Worm (Caenorhabditis elegans) whole organism, midembryonic: ENCODE results near the gene pkd-2.

ENCODE experiments used
- T22C8.4 ChIP-seq: fragments of 200-800 bp; sonication (Bioruptor generic); IDR thresholded peaks from 2 replicates; pipeline ENCODE4 v1.3.6; 2022; ENCODE audit warnings: missing genetic modification characterization, missing compliant biosample characterization
- cog-1 ChIP-seq: sonication (generic microtip); optimal IDR thresholded peaks from 2 replicates; lab custom pipeline; 2016; ENCODE audit warnings: missing genetic modification characterization, missing compliant biosample characterization
- flt-1 ChIP-seq: fragments of 200-800 bp; sonication (Bioruptor generic); IDR thresholded peaks from 2 replicates; pipeline ENCODE4 v1.3.6; 2022; ENCODE audit warnings: missing genetic modification characterization, missing compliant biosample characterization
- klf-2 ChIP-seq: fragments of 200-800 bp; sonication (Bioruptor generic); conservative IDR thresholded peaks from 2 replicates; pipeline ENCODE4 v1.3.6; 2022; ENCODE audit warnings: missing genetic modification reagents, missing genetic modification characterization, missing compliant biosample characterization
- med-1 ChIP-seq: sonication (generic microtip); optimal IDR thresholded peaks from 2 replicates; lab custom pipeline; 2017; ENCODE audit warnings: missing genetic modification characterization, mild to moderate bottlenecking, missing compliant biosample characterization, antibody characterized with exemption, missing genetic modification reagents; ENCODE audit not compliant: insufficient read depth
- ref-1 ChIP-seq: fragments of 200-800 bp; sonication (Bioruptor generic); conservative IDR thresholded peaks from 2 replicates; pipeline ENCODE4 v1.3.6; 2022; ENCODE audit warnings: missing genetic modification reagents, missing genetic modification characterization, missing compliant biosample characterization
- tab-1 ChIP-seq: fragments of 200-800 bp; sonication (Bioruptor generic); IDR thresholded peaks from 2 replicates; pipeline ENCODE4 v1.3.6; 2022; ENCODE audit warnings: missing genetic modification characterization, missing compliant biosample characterization
- ztf-23 ChIP-seq: fragments of 200-800 bp; sonication (Bioruptor generic); IDR thresholded peaks from 2 replicates; pipeline ENCODE4 v1.3.6; 2022; ENCODE audit warnings: missing genetic modification reagents, missing genetic modification characterization, missing compliant biosample characterization
- ztf-29 ChIP-seq: fragments of 200-800 bp; sonication (Bioruptor generic); IDR thresholded peaks from 2 replicates; pipeline ENCODE4 v1.3.6; 2022; ENCODE audit warnings: missing genetic modification reagents, missing genetic modification characterization, missing compliant biosample characterization

The pkd-2 gene

DNA sequence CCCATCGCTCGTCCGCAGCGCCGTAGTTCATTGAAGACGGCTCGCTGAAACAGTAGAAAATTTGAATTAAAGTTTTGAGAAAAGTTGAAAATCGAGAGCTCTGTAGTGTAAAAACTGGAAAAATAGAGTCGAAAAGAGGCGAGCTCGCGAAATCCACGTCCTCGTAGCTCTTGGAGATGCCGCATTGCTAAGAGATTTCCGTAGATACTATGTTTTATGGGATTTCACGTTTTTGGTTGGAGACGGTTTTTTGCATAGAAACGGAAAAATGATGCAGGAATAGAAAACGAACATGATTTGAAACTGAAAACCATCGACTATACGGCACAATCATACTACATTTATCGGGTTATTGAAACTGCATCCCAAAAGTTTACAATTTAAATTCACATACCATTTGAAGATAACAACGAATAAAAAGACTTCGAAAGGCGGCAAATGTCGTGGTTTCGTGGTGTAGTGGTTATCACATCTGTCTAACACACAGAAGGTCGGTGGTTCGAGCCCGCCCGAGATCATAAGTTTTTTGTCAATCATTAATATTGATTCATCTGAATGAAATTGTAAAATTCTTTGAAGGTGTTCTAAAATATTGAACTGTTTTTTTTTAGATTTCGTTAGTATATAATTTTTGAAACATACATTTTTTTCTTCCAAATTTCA is at the start of gene pkd-2:
pkd-2 (minus strand) TSS at position 51 of the 663 bp plus-strand sequence.
- TF ChIP-seq klf-2 (no peak), T22C8.4 (GFP tag; lab: Robert Waterston, UW) (no peak)

DNA sequence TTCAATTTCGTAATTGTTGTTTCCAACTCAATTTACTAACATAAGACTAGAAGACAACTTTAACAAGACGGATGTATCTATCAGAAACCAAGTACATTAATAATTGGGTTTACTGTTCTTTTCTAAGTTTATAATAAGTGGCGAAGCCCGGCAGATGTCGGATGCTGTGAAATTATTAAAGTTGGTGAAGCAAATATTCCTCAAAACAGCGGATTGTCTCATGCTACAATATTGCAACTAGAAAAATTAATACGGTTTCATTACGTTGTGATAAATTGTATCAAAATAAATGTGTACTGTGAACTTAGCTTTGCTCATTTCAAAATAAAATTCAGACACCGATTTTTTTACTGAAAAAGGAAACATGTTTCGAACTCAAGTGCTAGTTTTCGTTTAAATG is 48.8 kb upstream of the pkd-2 start:
- TF ChIP-seq tab-1 (GFP tag; lab: Robert Waterston, UW) = no peak
- no peak for TF ChIP-seq ztf-23
- no peak for TF ChIP-seq ref-1
- TF ChIP-seq cog-1 (tag; lab: Kevin White, UChicago) = no peak
- no peak for TF ChIP-seq klf-2
- TF ChIP-seq T22C8.4 (GFP tag; lab: Robert Waterston, UW) = no peak
- TF ChIP-seq ztf-29 (GFP tag; lab: Robert Waterston, UW) = no peak
- no peak for TF ChIP-seq flt-1 (GFP tag; lab: Robert Waterston, UW)
- no peak for TF ChIP-seq med-1

DNA sequence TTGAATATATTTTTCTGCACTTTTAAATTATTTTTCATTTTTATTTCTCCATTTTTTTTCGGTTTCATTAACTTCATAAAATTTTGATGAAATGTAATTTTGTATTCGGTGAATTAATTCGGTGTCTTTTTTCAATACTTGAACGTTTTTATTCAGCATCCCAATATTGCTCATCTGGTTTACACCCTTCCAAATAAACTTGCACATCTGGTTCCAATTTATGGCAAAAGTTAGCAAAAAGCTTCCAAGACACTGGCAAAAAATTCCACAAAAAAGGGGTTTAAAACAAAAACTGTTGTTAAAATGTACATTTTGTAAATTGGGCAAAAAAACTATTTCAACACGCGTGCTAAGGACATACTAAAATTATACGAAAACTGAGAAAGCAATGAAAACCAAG is 45.4 kb upstream of the pkd-2 start:
- TF ChIP-seq tab-1 (GFP tag; lab: Robert Waterston, UW) = no peak

DNA sequence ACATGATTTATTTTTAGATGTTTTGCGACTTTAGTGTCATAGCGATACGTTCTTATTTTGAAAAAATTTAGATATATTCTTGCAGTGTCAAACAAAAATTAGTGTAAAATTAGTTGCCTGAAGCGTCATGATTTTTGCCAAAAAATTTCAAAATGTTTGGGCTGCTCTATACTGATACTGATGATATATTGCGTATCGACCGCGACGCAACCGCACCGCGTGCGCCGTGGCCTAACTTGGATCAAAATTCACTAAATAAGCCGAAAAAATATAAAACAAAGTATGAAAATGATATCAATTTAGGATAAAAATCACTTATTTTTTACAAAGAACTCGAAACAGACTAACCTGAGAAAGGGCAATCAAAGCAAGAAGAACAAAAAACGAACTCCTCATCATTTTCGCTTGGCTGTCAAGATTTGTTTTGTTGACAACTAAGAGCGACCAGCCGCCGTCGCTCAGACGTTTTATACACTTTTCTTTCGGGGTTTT is 40.6 kb upstream of the pkd-2 start, which contains the start of gene ccg-1:
ccg-1 (minus strand) TSS at position 442 of the 492 bp plus-strand sequence.
- TF ChIP-seq T22C8.4 (GFP tag; lab: Robert Waterston, UW) (no peak), klf-2 (no peak), ref-1 (no peak), cog-1 (tag; lab: Kevin White, UChicago) (no peak), med-1 (no peak), ztf-23 (no peak), tab-1 (GFP tag; lab: Robert Waterston, UW) (no peak), ztf-29 (GFP tag; lab: Robert Waterston, UW) (no peak), flt-1 (GFP tag; lab: Robert Waterston, UW) (no peak)

DNA sequence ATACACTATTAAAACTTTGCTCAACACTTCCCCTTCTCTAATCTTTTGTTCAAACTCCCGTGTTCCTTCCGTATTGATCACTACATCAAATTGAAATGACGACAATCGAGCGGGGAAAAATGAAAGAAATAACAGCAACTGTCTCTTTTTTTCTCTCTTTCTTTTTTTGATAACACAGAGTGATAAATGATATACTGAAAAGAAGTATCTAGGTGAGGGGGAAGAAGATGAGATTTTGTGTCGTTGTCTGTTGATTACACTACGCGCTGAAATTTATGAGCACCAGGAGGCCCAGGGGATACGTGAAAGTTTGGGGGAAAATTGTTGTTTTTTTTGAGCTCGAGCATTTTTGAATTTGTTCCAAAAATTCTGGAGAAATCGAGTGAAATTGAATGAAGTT is 39.3 kb upstream of the pkd-2 start:
- TF ChIP-seq cog-1 (tag; lab: Kevin White, UChicago) = no peak
- TF ChIP-seq klf-2 = no peak
- TF ChIP-seq T22C8.4 (GFP tag; lab: Robert Waterston, UW) = no peak
- TF ChIP-seq ztf-29 (GFP tag; lab: Robert Waterston, UW) = no peak
- no peak for TF ChIP-seq ref-1
- TF ChIP-seq flt-1 (GFP tag; lab: Robert Waterston, UW) = no peak
- no peak for TF ChIP-seq med-1
- no peak for TF ChIP-seq tab-1 (GFP tag; lab: Robert Waterston, UW)
- no peak for TF ChIP-seq ztf-23

DNA sequence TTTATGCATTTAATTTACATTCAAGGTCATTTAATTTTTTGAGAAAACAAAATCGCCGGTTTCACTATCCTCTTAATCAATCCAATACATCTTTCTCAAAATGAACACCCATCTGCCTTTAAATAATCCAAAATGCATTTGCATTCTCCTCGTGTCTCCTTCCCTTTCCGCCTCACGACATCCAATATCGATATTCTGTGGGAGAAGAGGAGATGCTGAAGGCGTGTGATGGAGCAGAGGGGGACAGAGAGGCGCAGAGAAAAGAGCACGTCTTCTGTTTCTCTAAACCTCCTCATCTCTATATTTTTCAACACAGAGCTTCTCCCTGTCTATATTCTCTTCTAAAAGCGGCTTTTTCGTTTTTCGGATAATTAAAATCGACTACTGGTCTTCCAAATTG is 24.8 kb upstream of the pkd-2 start, which contains the start of gene Y73F8A.5:
Y73F8A.5 (plus strand) TSS at position 321 of the 400 bp plus-strand sequence.
- no peak for TF ChIP-seq med-1
- no peak for TF ChIP-seq flt-1 (GFP tag; lab: Robert Waterston, UW)
- no peak for TF ChIP-seq klf-2
- TF ChIP-seq ref-1 = no peak

DNA sequence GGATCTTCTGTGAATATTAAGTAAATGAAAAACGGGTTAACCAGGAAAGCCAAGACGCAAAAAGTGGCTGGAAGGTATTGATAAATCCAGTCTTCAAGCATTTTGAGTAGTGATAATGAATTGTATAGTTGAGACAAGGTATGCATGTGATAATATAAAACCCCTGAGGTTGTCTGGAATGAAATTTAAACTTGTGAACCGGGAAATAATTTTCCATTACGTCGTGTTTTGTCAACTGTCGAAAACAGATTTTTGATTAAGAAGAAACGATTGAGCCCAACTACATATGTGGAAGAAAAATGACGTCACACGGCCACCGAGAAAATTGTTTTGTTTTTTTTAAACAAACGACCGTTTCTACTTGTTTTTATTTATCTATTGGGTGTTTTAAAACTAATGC is 17.4 kb upstream of the pkd-2 start, which contains the start of gene srj-42:
srj-42 (minus strand) TSS at position 101 of the 400 bp plus-strand sequence.
- TF ChIP-seq ztf-23 = no peak
- TF ChIP-seq T22C8.4 (GFP tag; lab: Robert Waterston, UW) = no peak
- no peak for TF ChIP-seq ref-1
- TF ChIP-seq med-1 = no peak
- TF ChIP-seq klf-2 = no peak
- no peak for TF ChIP-seq cog-1 (tag; lab: Kevin White, UChicago)
- TF ChIP-seq ztf-29 (GFP tag; lab: Robert Waterston, UW) = no peak
- no peak for TF ChIP-seq tab-1 (GFP tag; lab: Robert Waterston, UW)
- no peak for TF ChIP-seq flt-1 (GFP tag; lab: Robert Waterston, UW)

DNA sequence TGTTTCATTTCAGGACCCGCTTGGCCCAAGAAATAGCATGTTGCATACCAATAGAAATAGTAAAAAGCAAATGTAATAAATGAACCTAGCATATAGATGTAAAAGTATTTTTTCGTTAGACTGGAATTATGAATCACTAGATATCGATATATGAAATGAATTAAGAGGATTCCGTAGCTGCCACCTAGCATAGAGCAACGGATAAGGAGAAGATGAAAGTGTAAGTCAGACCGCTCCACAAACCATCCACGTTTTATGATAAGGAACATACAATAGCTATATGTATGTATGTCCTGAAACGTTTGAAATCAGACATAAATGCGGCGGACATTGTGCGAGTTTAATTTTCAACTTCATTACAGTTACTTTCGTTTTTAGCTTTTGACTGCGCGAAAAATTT is 16.3 kb upstream of the pkd-2 start:
- TF ChIP-seq med-1 (no peak), tab-1 (GFP tag; lab: Robert Waterston, UW) (no peak), T22C8.4 (GFP tag; lab: Robert Waterston, UW) (no peak), flt-1 (GFP tag; lab: Robert Waterston, UW) (no peak), cog-1 (tag; lab: Kevin White, UChicago) (no peak), ref-1 (no peak), klf-2 (no peak), ztf-29 (GFP tag; lab: Robert Waterston, UW) (no peak)

DNA sequence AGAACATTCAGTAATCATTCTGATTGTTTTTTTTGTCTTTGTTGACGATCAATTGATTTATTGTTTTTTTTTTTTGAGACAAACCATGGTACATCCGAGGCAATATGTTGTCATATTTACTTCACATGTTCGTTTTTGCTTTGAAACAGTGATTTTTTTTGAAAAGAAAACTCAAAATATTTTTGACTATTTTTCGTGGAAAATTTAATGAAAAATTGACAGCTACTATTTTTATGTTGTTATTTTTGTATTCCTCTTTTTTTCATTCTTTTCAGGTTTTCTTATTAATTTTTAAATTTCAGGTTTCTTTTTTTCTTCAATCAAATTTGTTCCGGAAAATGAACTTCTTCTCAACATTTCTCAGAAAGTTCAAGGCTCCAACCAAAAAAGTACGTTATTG is 10.9 kb upstream of the pkd-2 start, which contains the start of gene Y73F8A.36:
Y73F8A.36 (plus strand) TSS at position 301 of the 400 bp plus-strand sequence.
- TF ChIP-seq ztf-29 (GFP tag; lab: Robert Waterston, UW) (no peak), ref-1 (no peak), T22C8.4 (GFP tag; lab: Robert Waterston, UW) (no peak), ztf-23 (no peak), cog-1 (tag; lab: Kevin White, UChicago) (no peak), tab-1 (GFP tag; lab: Robert Waterston, UW) (no peak), med-1 (no peak)

DNA sequence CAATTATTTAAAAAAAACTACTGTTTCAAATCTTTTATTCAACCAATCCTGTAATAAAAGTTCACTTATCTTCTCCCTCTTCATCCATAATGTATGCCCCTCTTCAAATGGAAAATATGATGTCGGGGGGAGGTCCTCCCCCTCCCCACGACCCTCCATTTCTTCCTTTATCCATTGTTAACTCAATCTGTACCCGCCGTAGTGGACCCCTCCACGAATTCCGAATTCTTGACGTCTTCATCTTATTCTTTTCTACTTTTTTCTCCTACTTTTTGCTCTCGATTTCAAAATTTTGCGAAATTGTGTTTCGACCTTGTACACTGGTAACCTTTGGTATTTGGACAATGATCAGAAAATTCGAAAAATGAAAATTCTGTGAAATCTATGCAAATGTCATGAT is 1.1 kb upstream of the pkd-2 start, which contains the start of gene lgc-52:
lgc-52 (plus strand) TSS at position 268 of the 400 bp plus-strand sequence.
- TF ChIP-seq med-1 (no peak), ztf-29 (GFP tag; lab: Robert Waterston, UW) (no peak), klf-2 (no peak), ztf-23 (no peak), tab-1 (GFP tag; lab: Robert Waterston, UW) (no peak), T22C8.4 (GFP tag; lab: Robert Waterston, UW) (no peak), cog-1 (tag; lab: Kevin White, UChicago) (no peak), ref-1 (no peak), flt-1 (GFP tag; lab: Robert Waterston, UW) (no peak)

DNA sequence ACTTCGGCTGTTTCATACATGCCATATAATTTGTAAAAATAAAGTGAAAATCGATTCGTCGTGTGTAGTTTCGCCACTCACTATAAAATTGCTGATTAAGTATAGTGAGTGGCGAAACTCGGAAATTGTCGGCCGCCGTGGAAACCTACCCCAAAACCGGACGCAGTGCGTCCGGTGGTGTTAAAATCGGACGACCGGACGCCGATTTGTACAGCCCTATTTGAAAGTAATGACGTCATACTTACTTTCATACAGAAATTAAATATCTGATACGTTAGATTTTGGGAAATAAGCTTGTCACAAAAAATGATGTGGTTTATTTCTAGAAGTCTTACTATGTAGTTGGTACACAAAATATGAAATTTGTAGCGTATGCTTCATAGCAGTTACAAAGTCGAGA is 521 bp downstream of the pkd-2 start:
- TF ChIP-seq flt-1 (GFP tag; lab: Robert Waterston, UW) (no peak), klf-2 (no peak)
